Worm (Caenorhabditis elegans) whole organism, L2 larva: ENCODE measurements around the gene srg-30.

Experiments
- nhr-11 ChIP-seq: fragments of 150-350 bp; optimal IDR thresholded peaks from 2 replicates; lab custom pipeline; 2014; ENCODE audit warnings: missing biosample characterization, missing genetic modification characterization
- nhr-12 ChIP-seq: fragments of 150-350 bp; optimal IDR thresholded peaks from 2 replicates; lab custom pipeline; 2014; ENCODE audit warnings: missing biosample characterization, missing genetic modification characterization
- unc-62 ChIP-seq: fragments of 150-350 bp; optimal IDR thresholded peaks from 2 replicates; lab custom pipeline; 2014; ENCODE audit warnings: missing biosample characterization, missing genetic modification reagents, missing genetic modification characterization
- ztf-4 ChIP-seq: fragments of 150-350 bp; optimal IDR thresholded peaks from 2 replicates; lab custom pipeline; 2014; ENCODE audit warnings: missing biosample characterization, missing genetic modification characterization

- TF ChIP-seq unc-62 (GFP tag; lab: Kevin White, UChicago) (no peak), nhr-11 (no peak), nhr-12 (tag; lab: Kevin White, UChicago) (no peak), ztf-4 (tag; lab: Kevin White, UChicago) (no peak)
These were observed 33.6 kb downstream of the srg-30 start for ce11 chrV:6684541-6684940.
